Fruit fly (Drosophila melanogaster) whole organism, prepupa: ENCODE data around the gene CG43703.

Source experiments
- CG3032 ChIP-seq: fragments of 200-800 bp; optimal IDR thresholded peaks from 2 replicates; lab custom pipeline; 2019; ENCODE audit warnings: missing biosample characterization, mild to moderate bottlenecking, missing genetic modification characterization, moderate library complexity
- CG3919 ChIP-seq: fragments of 200-800 bp; sonication (Bioruptor generic); optimal IDR thresholded peaks from 3 replicates; lab custom pipeline; 2016; ENCODE audit warnings: missing biosample characterization, missing genetic modification characterization
- CG8119 ChIP-seq: fragments of 200-800 bp; sonication (Bioruptor generic); IDR thresholded peaks from 3 replicates; pipeline ENCODE4 v1.3.6; 2022; ENCODE audit warnings: missing biosample characterization, missing genetic modification characterization
- fkh ChIP-seq: fragments of 200-800 bp; sonication (Bioruptor generic); optimal IDR thresholded peaks from 3 replicates; lab custom pipeline; 2017; ENCODE audit warnings: missing biosample characterization, mild to moderate bottlenecking, missing genetic modification characterization, moderate library complexity

- TF ChIP-seq fkh (GFP tag; lab: Kevin White, UChicago) = no peak
- no peak for TF ChIP-seq CG3919 (GFP tag; lab: Kevin White, UChicago)
- TF ChIP-seq CG8119 (GFP tag; lab: Robert Waterston, UW) = no peak
- TF ChIP-seq CG3032 (tag; lab: Kevin White, UChicago) = no peak
Measured at dm6 chr2L:3754835-3755547, 10.3 kb upstream of the CG43703 start.
